Worm (Caenorhabditis elegans): Measurements from ENCODE around the gene T10F2.5.

DNA sequence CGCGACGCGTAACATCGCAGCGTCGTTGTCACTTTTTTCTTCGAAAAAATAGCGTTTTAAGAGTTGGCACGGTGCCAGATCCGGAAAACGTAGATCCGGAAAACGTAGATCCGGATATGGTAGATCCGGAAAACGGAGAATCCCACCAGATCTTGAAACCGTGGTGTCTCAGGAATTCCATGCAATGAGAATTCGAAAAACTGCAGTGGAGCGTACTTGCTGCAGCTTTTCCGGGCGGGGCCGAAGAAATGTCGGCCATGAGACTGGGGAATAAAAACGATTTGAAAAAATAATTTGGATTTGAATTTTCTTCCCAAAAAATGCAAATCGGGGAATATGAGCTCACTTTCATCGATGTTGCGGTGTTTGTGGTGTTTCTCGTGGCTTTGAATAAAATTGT, 13.1 kb upstream of the T10F2.5 start, which contains the start of gene K10D2.5:
- TF ChIP-seq pha-4 (tag; optimal IDR thresholded peaks at IDR 0.05) (no peak), tbx-2 (tag; optimal IDR thresholded peaks at IDR 0.05) (peak; percentile 99), pqm-1 (tag; optimal IDR thresholded peaks at IDR 0.05) (peak; percentile 94)

Measured in whole organism, late embryonic.